Worm (Caenorhabditis elegans) whole organism, early embryonic: Measurements from ENCODE around the gene faah-2.

Source experiments
- B0310.2 ChIP-seq: sonication (generic microtip); optimal IDR thresholded peaks from 2 replicates; lab custom pipeline; 2016; ENCODE audit warnings: mild to moderate bottlenecking, missing genetic modification characterization, missing compliant biosample characterization
- F13C5.2 ChIP-seq: sonication (generic microtip); optimal IDR thresholded peaks from 2 replicates; lab custom pipeline; 2017; ENCODE audit warnings: mild to moderate bottlenecking, missing genetic modification characterization, inconsistent platforms, missing compliant biosample characterization
- aly-1 ChIP-seq: sonication (generic microtip); optimal IDR thresholded peaks from 2 replicates; lab custom pipeline; 2016; ENCODE audit warnings: missing genetic modification characterization, missing compliant biosample characterization
- ama-1 ChIP-seq: fragments of 150-350 bp; optimal IDR thresholded peaks from 2 replicates; lab custom pipeline; 2014
- ceh-36 ChIP-seq: sonication (generic microtip); optimal IDR thresholded peaks from 2 replicates; lab custom pipeline; 2016; ENCODE audit warnings: missing genetic modification characterization, inconsistent platforms, missing compliant biosample characterization
- ets-7 ChIP-seq: sonication (generic microtip); optimal IDR thresholded peaks from 2 replicates; lab custom pipeline; 2016; ENCODE audit warnings: missing genotype, missing genetic modification characterization, missing compliant biosample characterization
- hmbx-1 ChIP-seq: sonication (generic microtip); optimal IDR thresholded peaks from 2 replicates; lab custom pipeline; 2016; ENCODE audit warnings: mild to moderate bottlenecking, missing genetic modification characterization, missing compliant biosample characterization
- pes-1 ChIP-seq: fragments of 200-800 bp; sonication (Bioruptor generic); IDR thresholded peaks from 2 replicates; pipeline ENCODE4 v1.3.6; 2022; ENCODE audit warnings: missing genetic modification reagents, missing genetic modification characterization, missing compliant biosample characterization
- scrt-1 ChIP-seq: fragments of 200-800 bp; sonication (Bioruptor generic); IDR thresholded peaks from 2 replicates; pipeline ENCODE4 v1.3.6; 2022; ENCODE audit warnings: missing genetic modification characterization, missing compliant biosample characterization
- tbx-11 ChIP-seq: fragments of 200-800 bp; sonication (Bioruptor generic); IDR thresholded peaks from 2 replicates; pipeline ENCODE4 v1.3.6; 2022; ENCODE audit warnings: missing genetic modification characterization, missing compliant biosample characterization

ce11 chrIV:8161774-8162173 lies 9.5 kb downstream of the faah-2 start:
- TF ChIP-seq ets-7 (tag; lab: Kevin White, UChicago) (no peak), F13C5.2 (no peak), hmbx-1 (no peak), ceh-36 (tag; lab: Kevin White, UChicago) (no peak), ama-1 (lab: Kevin White, UChicago) (no peak), B0310.2 (tag; lab: Kevin White, UChicago) (no peak), pes-1 (no peak), tbx-11 (no peak), scrt-1 (GFP tag; lab: Robert Waterston, UW) (no peak), aly-1 (tag; lab: Kevin White, UChicago) (no peak)
